Worm (Caenorhabditis elegans) whole organism, midembryonic: ENCODE data around the gene EEED8.13.

Experiments
- T22C8.4 ChIP-seq: fragments of 200-800 bp; sonication (Bioruptor generic); IDR thresholded peaks from 2 replicates; pipeline ENCODE4 v1.3.6; 2022; ENCODE audit warnings: missing genetic modification characterization, missing compliant biosample characterization
- flt-1 ChIP-seq: fragments of 200-800 bp; sonication (Bioruptor generic); IDR thresholded peaks from 2 replicates; pipeline ENCODE4 v1.3.6; 2022; ENCODE audit warnings: missing genetic modification characterization, missing compliant biosample characterization
- klf-2 ChIP-seq: fragments of 200-800 bp; sonication (Bioruptor generic); conservative IDR thresholded peaks from 2 replicates; pipeline ENCODE4 v1.3.6; 2022; ENCODE audit warnings: missing genetic modification reagents, missing genetic modification characterization, missing compliant biosample characterization
- med-1 ChIP-seq: sonication (generic microtip); optimal IDR thresholded peaks from 2 replicates; lab custom pipeline; 2017; ENCODE audit warnings: missing genetic modification characterization, mild to moderate bottlenecking, missing compliant biosample characterization, antibody characterized with exemption, missing genetic modification reagents; ENCODE audit not compliant: insufficient read depth
- ref-1 ChIP-seq: fragments of 200-800 bp; sonication (Bioruptor generic); conservative IDR thresholded peaks from 2 replicates; pipeline ENCODE4 v1.3.6; 2022; ENCODE audit warnings: missing genetic modification reagents, missing genetic modification characterization, missing compliant biosample characterization
- tab-1 ChIP-seq: fragments of 200-800 bp; sonication (Bioruptor generic); IDR thresholded peaks from 2 replicates; pipeline ENCODE4 v1.3.6; 2022; ENCODE audit warnings: missing genetic modification characterization, missing compliant biosample characterization
- ztf-23 ChIP-seq: fragments of 200-800 bp; sonication (Bioruptor generic); IDR thresholded peaks from 2 replicates; pipeline ENCODE4 v1.3.6; 2022; ENCODE audit warnings: missing genetic modification reagents, missing genetic modification characterization, missing compliant biosample characterization

ce11 chrII:5412467-5412866, at the start of gene EEED8.13, which contains the start of gene EEED8.18:
- no peak for TF ChIP-seq T22C8.4 (GFP tag; lab: Robert Waterston, UW)
- TF ChIP-seq tab-1, result no peak
- no peak for TF ChIP-seq ztf-23 (GFP tag; lab: Robert Waterston, UW)
- no peak for TF ChIP-seq flt-1
- no peak for TF ChIP-seq ref-1 (GFP tag; lab: Robert Waterston, UW)
- no peak for TF ChIP-seq klf-2 (GFP tag; lab: Robert Waterston, UW)
- TF ChIP-seq med-1, result no peak
